Worm (Caenorhabditis elegans): ENCODE results near the gene T14B4.1.

The T14B4.1 gene

DNA sequence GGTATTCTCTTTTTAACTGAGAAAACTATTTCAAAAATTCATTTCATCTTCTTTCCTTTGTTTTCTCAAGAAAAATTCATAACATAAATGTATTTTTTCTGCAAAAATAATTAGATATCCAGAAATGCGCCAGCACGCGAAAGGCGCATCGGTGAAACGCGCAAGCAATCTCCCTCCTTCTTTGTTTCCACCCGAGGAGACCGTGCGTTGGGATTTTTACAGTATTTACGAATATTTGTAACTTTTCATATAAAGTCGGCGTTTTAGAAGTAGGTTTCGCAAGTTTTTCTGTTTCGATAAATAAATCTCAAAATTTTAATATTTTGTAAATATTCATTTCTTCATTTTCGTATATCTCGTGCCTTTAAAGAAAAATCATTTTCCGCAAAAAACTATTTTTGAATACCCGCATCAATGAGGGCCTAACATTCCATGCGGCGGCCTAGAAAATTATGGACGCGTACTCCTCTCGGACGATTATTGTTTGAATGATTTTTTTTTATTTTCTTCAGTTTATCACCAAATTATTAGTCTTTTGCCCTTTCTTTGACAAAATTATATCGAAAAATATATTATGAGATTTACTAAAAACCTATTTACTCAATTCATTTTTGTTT, 39.8 kb downstream of the T14B4.1 start, which contains the start of gene ssup-72 (continued):
- no peak for TF ChIP-seq zag-1 (tag; optimal IDR thresholded peaks at IDR 0.05)
- no peak for TF ChIP-seq mab-5 (tag; optimal IDR thresholded peaks at IDR 0.05)
- TF ChIP-seq sem-4 (tag; optimal IDR thresholded peaks at IDR 0.05): no peak
- TF ChIP-seq ZK546.5 (tag; optimal IDR thresholded peaks at IDR 0.05): no peak
- TF ChIP-seq sma-3 (GFP tag; optimal IDR thresholded peaks at IDR 0.05): peak; percentile 77
- no peak for TF ChIP-seq mdl-1 (tag; optimal IDR thresholded peaks at IDR 0.05)
- TF ChIP-seq nhr-6 (tag; optimal IDR thresholded peaks at IDR 0.05): peak; percentile 17
- peak; percentile 57 for TF ChIP-seq lin-13 (GFP tag; optimal IDR thresholded peaks at IDR 0.05)
- no peak for TF ChIP-seq elt-3 (tag; optimal IDR thresholded peaks at IDR 0.05)
- TF ChIP-seq nhr-12 (tag; optimal IDR thresholded peaks at IDR 0.05): no peak
- no peak for TF ChIP-seq nhr-25 (tag; optimal IDR thresholded peaks at IDR 0.05)
- no peak for TF ChIP-seq nhr-11 (tag; optimal IDR thresholded peaks at IDR 0.05)
- TF ChIP-seq nhr-129 (tag; optimal IDR thresholded peaks at IDR 0.05): peak; percentile 37
- TF ChIP-seq nhr-237 (tag; optimal IDR thresholded peaks at IDR 0.05): no peak
- TF ChIP-seq unc-62 (GFP tag; optimal IDR thresholded peaks at IDR 0.05): no peak
- no peak for TF ChIP-seq ceh-16 (tag; optimal IDR thresholded peaks at IDR 0.05)

DNA sequence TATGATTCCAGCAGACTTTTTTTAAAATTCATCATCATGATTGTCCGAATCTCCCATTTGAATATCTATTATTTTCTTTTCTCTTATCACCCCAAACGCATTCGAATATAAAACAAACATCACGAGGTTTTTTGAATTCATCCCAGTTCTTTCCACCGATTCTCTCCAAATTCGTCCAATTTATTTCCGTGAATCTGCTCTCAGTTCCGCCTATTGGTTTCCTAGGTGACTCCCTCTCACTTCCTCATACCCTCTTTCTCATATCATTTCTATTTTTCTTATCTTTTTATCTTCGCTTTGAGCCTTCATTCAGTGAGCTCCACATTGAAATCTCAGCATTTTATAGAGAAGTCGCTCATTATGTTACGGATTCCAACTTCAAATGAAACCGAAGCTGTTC, 42.4 kb downstream of the T14B4.1 start, which contains the start of gene T13C2.7:
Gene T13C2.7 (plus strand): TSS at position 301 of the 400 bp plus-strand sequence.
- TF ChIP-seq mbf-1 (tag; optimal IDR thresholded peaks at IDR 0.05) (no peak), nhr-11 (tag; optimal IDR thresholded peaks at IDR 0.05) (no peak), gmeb-1 (tag; optimal IDR thresholded peaks at IDR 0.05) (no peak), crh-2 (tag; optimal IDR thresholded peaks at IDR 0.05) (no peak), peb-1 (tag; optimal IDR thresholded peaks at IDR 0.05) (no peak), lin-13 (GFP tag; optimal IDR thresholded peaks at IDR 0.05) (no peak), ama-1 (optimal IDR thresholded peaks at IDR 0.05) (no peak), unc-62 (GFP tag; optimal IDR thresholded peaks at IDR 0.05) (no peak), Y55F3AM.14 (GFP tag; optimal IDR thresholded peaks at IDR 0.05) (no peak), sem-4 (tag; optimal IDR thresholded peaks at IDR 0.05) (no peak), elt-3 (tag; optimal IDR thresholded peaks at IDR 0.05) (no peak), nhr-12 (tag; optimal IDR thresholded peaks at IDR 0.05) (no peak), lin-11 (tag; optimal IDR thresholded peaks at IDR 0.05) (no peak), zag-1 (tag; optimal IDR thresholded peaks at IDR 0.05) (no peak), nhr-237 (tag; optimal IDR thresholded peaks at IDR 0.05) (no peak), dmd-4 (tag; optimal IDR thresholded peaks at IDR 0.05) (no peak), ztf-4 (tag; optimal IDR thresholded peaks at IDR 0.05) (no peak), nhr-21 (tag; optimal IDR thresholded peaks at IDR 0.05) (no peak), sma-3 (GFP tag; optimal IDR thresholded peaks at IDR 0.05) (no peak), R02D3.7 (tag; optimal IDR thresholded peaks at IDR 0.05) (no peak)

DNA sequence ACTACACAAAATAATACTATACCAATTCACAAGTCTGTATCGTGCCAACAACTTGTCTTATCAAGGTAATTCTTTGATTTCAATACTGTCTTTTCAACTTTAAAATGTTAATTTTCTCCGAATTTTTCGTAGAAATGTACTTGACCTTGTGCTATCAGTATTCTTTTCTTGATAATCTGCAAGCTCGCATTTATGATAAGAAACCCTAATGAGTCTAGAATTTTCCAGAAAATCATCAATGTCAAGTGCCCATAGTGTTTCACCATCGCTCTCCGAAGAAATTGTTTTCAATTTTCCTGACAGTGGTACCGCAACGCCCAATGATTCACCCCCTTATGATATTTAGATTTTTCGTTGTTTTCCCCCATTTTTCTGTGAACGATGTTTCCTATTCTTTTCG, 44.5 kb downstream of the T14B4.1 start:
- TF ChIP-seq ZK546.5 (tag; optimal IDR thresholded peaks at IDR 0.05) (no peak), sma-9 (GFP tag; optimal IDR thresholded peaks at IDR 0.05) (no peak), sma-9 (tag; optimal IDR thresholded peaks at IDR 0.05) (no peak), fos-1 (tag; optimal IDR thresholded peaks at IDR 0.05) (peak; percentile 64), F13H6.1 (tag; optimal IDR thresholded peaks at IDR 0.05) (no peak), skn-1 (tag; optimal IDR thresholded peaks at IDR 0.05) (no peak), mab-5 (tag; optimal IDR thresholded peaks at IDR 0.05) (no peak)

DNA sequence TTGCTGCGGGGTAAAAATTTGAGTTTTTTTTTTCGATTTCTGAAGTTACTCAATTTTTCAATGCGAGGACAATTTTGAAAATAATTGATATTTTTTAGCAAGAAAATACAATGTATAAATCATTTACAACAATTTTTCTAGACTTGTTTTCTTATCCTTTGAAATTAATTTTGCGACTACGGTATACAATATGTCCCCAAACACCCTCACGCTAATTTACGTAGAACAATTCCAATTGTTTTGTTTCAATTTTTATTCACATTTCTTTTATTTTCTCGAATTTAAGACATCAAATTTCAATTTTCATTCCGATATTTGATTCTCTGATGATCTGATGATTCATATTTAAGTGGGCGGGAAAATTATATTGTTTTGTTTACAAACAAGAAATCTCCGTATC, 45.3 kb downstream of the T14B4.1 start:
- TF ChIP-seq ztf-1 (GFP tag; conservative IDR thresholded peaks at IDR 0.05): no peak
- TF ChIP-seq nhr-77 (tag; optimal IDR thresholded peaks at IDR 0.05): no peak
- no peak for TF ChIP-seq lin-39 (tag; optimal IDR thresholded peaks at IDR 0.05)
- no peak for TF ChIP-seq R02D3.7 (tag; optimal IDR thresholded peaks at IDR 0.05)

DNA sequence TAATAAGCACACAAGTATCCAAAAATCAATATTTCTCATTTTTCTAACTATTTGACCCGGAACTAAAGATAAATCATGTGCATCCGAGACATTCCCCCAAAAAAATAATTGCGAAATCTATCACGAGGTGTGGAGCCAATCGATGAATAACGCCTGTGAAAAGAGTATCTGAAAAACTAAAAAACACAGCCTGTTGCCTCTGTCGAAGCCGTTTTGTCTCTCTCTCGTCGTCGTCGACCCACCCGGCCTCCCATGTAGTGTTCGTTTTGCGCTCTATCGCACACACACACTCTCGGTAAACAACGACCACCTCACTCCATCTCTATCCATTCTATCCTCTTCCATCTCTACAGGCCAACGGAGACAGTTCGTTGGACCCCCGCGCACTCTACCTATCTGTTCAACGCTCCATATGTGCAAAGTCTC, 46.0 kb downstream of the T14B4.1 start:
- TF ChIP-seq dmd-4 (tag; optimal IDR thresholded peaks at IDR 0.05): no peak
- TF ChIP-seq lsy-2 (tag; optimal IDR thresholded peaks at IDR 0.05): peak; percentile 38 to 65
- peak; percentile 3 for TF ChIP-seq blmp-1 (tag; optimal IDR thresholded peaks at IDR 0.05; ENCODE audit: insufficient read depth)
- TF ChIP-seq F13H6.1 (tag; optimal IDR thresholded peaks at IDR 0.05): peak; percentile 39
- TF ChIP-seq nhr-129 (tag; optimal IDR thresholded peaks at IDR 0.05): peak; percentile 71
- peak; percentile 8 for TF ChIP-seq fos-1 (tag; optimal IDR thresholded peaks at IDR 0.05)
- TF ChIP-seq lin-11 (tag; optimal IDR thresholded peaks at IDR 0.05): peak; percentile 64
- TF ChIP-seq ceh-82 (tag; optimal IDR thresholded peaks at IDR 0.05): no peak
- peak; percentile 96 for TF ChIP-seq C34F6.9 (tag; optimal IDR thresholded peaks at IDR 0.05)
- no peak for TF ChIP-seq peb-1 (tag; optimal IDR thresholded peaks at IDR 0.05)
- TF ChIP-seq skn-1 (tag; optimal IDR thresholded peaks at IDR 0.05): no peak
- peak; percentile 5 for TF ChIP-seq mab-5 (tag; optimal IDR thresholded peaks at IDR 0.05)
- TF ChIP-seq nhr-25 (tag; optimal IDR thresholded peaks at IDR 0.05): peak; percentile 59
- TF ChIP-seq unc-55 (GFP tag; optimal IDR thresholded peaks at IDR 0.05): peak; percentile 79
- peak; percentile 48 for TF ChIP-seq ztf-4 (tag; optimal IDR thresholded peaks at IDR 0.05)
- TF ChIP-seq sma-3 (GFP tag; optimal IDR thresholded peaks at IDR 0.05): peak; percentile 22
- peak; percentile 61 for TF ChIP-seq sma-9 (GFP tag; optimal IDR thresholded peaks at IDR 0.05)
- no peak for TF ChIP-seq sma-9 (tag; optimal IDR thresholded peaks at IDR 0.05)
